Worm (Caenorhabditis elegans): ENCODE data around the gene nhr-3.

- no peak for TF ChIP-seq bed-1 (GFP tag; IDR thresholded peaks at IDR 0.05)
- no peak for TF ChIP-seq F23B12.7 (tag; optimal IDR thresholded peaks at IDR 0.05; ENCODE audit: insufficient read depth)
- TF ChIP-seq nfyb-1 (GFP tag; IDR thresholded peaks at IDR 0.05) = no peak
- no peak for TF ChIP-seq die-1 (tag; optimal IDR thresholded peaks at IDR 0.05)
Measured at ce11 chrX:14575920-14576319, 17.6 kb downstream of the nhr-3 start.

All from whole organism, young adult.